Fruit fly (Drosophila melanogaster) whole organism, embryonic: Measurements from ENCODE around the gene ebi.

Experiments
- Antp ChIP-seq: fragments of 200-800 bp; sonication (Bioruptor generic); optimal IDR thresholded peaks from 3 replicates; lab custom pipeline; 2016; ENCODE audit warnings: missing biosample characterization, missing genetic modification characterization
- Atf3 ChIP-seq: fragments of 200-800 bp; sonication (Bioruptor generic); optimal IDR thresholded peaks from 3 replicates; lab custom pipeline; 2016; ENCODE audit warnings: missing biosample characterization, missing genetic modification characterization
- Bgb ChIP-seq: fragments of 200-800 bp; sonication (Bioruptor generic); IDR thresholded peaks from 2 replicates; pipeline ENCODE4 v1.3.6; 2022; ENCODE audit warnings: missing biosample characterization, missing genetic modification characterization; ENCODE audit not compliant: partially characterized antibody
- CG10654 ChIP-seq: fragments of 200-800 bp; sonication (Bioruptor generic); optimal IDR thresholded peaks from 2 replicates; lab custom pipeline; 2016; ENCODE audit warnings: missing biosample characterization, missing genetic modification characterization
- CG16813 ChIP-seq: fragments of 200-800 bp; sonication (Bioruptor generic); IDR thresholded peaks from 3 replicates; pipeline ENCODE4 v1.3.6; 2022; ENCODE audit warnings: missing biosample characterization, missing genetic modification characterization; ENCODE audit not compliant: partially characterized antibody
- CG18476 ChIP-seq: fragments of 200-800 bp; sonication (Bioruptor generic); optimal IDR thresholded peaks from 2 replicates; lab custom pipeline; 2016; ENCODE audit warnings: missing biosample characterization, mild to moderate bottlenecking, missing genetic modification characterization
- CG2202 ChIP-seq: fragments of 200-800 bp; sonication (Bioruptor generic); optimal IDR thresholded peaks from 2 replicates; lab custom pipeline; 2018; ENCODE audit warnings: missing biosample characterization, mild to moderate bottlenecking, missing genetic modification characterization
- CG31224 ChIP-seq: fragments of 200-800 bp; sonication (Bioruptor generic); IDR thresholded peaks from 2 replicates; pipeline ENCODE4 v1.3.6; 2022; ENCODE audit warnings: missing biosample characterization, missing genetic modification characterization
- CG3726 ChIP-seq: fragments of 200-800 bp; sonication (Bioruptor generic); IDR thresholded peaks from 3 replicates; pipeline ENCODE4, ENCODE4 v1.3.6; 2022; ENCODE audit warnings: missing biosample characterization, missing genetic modification characterization
- CG43689 ChIP-seq: fragments of 200-800 bp; sonication (Bioruptor generic); IDR thresholded peaks from 2 replicates; pipeline ENCODE4 v1.3.6; 2022; ENCODE audit warnings: missing biosample characterization, missing genetic modification characterization
- CG4820 ChIP-seq: fragments of 200-800 bp; sonication (Bioruptor generic); optimal IDR thresholded peaks from 3 replicates; lab custom pipeline; 2016; ENCODE audit warnings: missing biosample characterization, missing genetic modification characterization
- CG8924 ChIP-seq: fragments of 200-800 bp; optimal IDR thresholded peaks from 3 replicates; lab custom pipeline; 2019; ENCODE audit warnings: missing biosample characterization, mild to moderate bottlenecking, missing genetic modification characterization, moderate library complexity
- CG9609 ChIP-seq: fragments of 200-800 bp; sonication (Bioruptor generic); optimal IDR thresholded peaks from 3 replicates; lab custom pipeline; 2016; ENCODE audit warnings: missing biosample characterization, missing genetic modification characterization
- CkIIα-i1 ChIP-seq: fragments of 200-800 bp; sonication (Bioruptor generic); IDR thresholded peaks from 2 replicates; pipeline ENCODE4 v1.3.6; 2022; ENCODE audit warnings: missing biosample characterization, missing genetic modification characterization
- Dad ChIP-seq: fragments of 200-800 bp; sonication (Bioruptor generic); optimal IDR thresholded peaks from 3 replicates; lab custom pipeline; 2016; ENCODE audit warnings: missing biosample characterization, missing genetic modification characterization
- Dll ChIP-seq: fragments of 200-800 bp; sonication (Bioruptor generic); IDR thresholded peaks from 4 replicates; pipeline ENCODE4 v1.3.6; 2022; ENCODE audit warnings: missing biosample characterization, missing genetic modification characterization; ENCODE audit not compliant: partially characterized antibody
- Fer3 ChIP-seq: fragments of 200-800 bp; sonication (Bioruptor generic); optimal IDR thresholded peaks from 2 replicates; lab custom pipeline; 2018; ENCODE audit warnings: missing biosample characterization, mild to moderate bottlenecking, missing genetic modification characterization, moderate library complexity
- Hr3 ChIP-seq: fragments of 200-800 bp; sonication (Bioruptor generic); optimal IDR thresholded peaks from 3 replicates; lab custom pipeline; 2016; ENCODE audit warnings: missing biosample characterization, missing genetic modification characterization
- Jarid2 ChIP-seq: fragments of 200-800 bp; sonication (Bioruptor generic); optimal IDR thresholded peaks from 3 replicates; lab custom pipeline; 2017; ENCODE audit warnings: mild to moderate bottlenecking, missing biosample characterization, missing genetic modification reagents, missing genetic modification characterization
- Kr ChIP-seq: fragments of 200-800 bp; sonication (Bioruptor generic); optimal IDR thresholded peaks from 2 replicates; lab custom pipeline; 2017; ENCODE audit warnings: missing biosample characterization, mild to moderate bottlenecking, missing genetic modification characterization
- MBD-R2 ChIP-seq: fragments of 200-800 bp; sonication (Bioruptor generic); IDR thresholded peaks from 2 replicates; pipeline ENCODE4 v1.3.6; 2022; ENCODE audit warnings: missing biosample characterization, missing genetic modification characterization
- NC2α ChIP-seq: fragments of 200-800 bp; sonication (Bioruptor generic); optimal IDR thresholded peaks from 2 replicates; lab custom pipeline; 2016; ENCODE audit warnings: missing biosample characterization, missing genetic modification characterization
- Nf-YA ChIP-seq: fragments of 200-800 bp; sonication (Bioruptor generic); IDR thresholded peaks from 2 replicates; pipeline ENCODE4 v1.3.6; 2022; ENCODE audit warnings: missing biosample characterization, missing genetic modification characterization
- Rfx ChIP-seq: fragments of 200-800 bp; sonication (Bioruptor generic); IDR thresholded peaks from 2 replicates; pipeline ENCODE4 v1.3.6; 2022; ENCODE audit warnings: missing biosample characterization, missing genetic modification characterization
- Sox100B ChIP-seq: fragments of 200-800 bp; sonication (Bioruptor generic); optimal IDR thresholded peaks from 3 replicates; lab custom pipeline; 2018; ENCODE audit warnings: missing biosample characterization, mild to moderate bottlenecking, missing genetic modification characterization
- al ChIP-seq: fragments of 200-800 bp; sonication (Bioruptor generic); IDR thresholded peaks from 2 replicates; pipeline ENCODE4 v1.3.6; 2022; ENCODE audit warnings: missing biosample characterization, missing genetic modification characterization
- amos ChIP-seq: fragments of 200-800 bp; sonication (Bioruptor generic); IDR thresholded peaks from 2 replicates; pipeline ENCODE4 v1.3.6; 2022; ENCODE audit warnings: missing biosample characterization, missing genetic modification characterization; ENCODE audit not compliant: partially characterized antibody
- ase ChIP-seq: fragments of 200-800 bp; sonication (Bioruptor generic); IDR thresholded peaks from 3 replicates; pipeline ENCODE4 v1.3.6; 2022; ENCODE audit warnings: missing biosample characterization, missing genetic modification characterization
- bsh ChIP-seq, 2 experiments: fragments of 200-800 bp; sonication (Bioruptor generic); optimal IDR thresholded peaks; 2 replicates each; lab custom pipeline; 2017 to 2018; ENCODE audit warnings: mild to moderate bottlenecking in 2 of 2, missing biosample characterization in 2 of 2, missing genetic modification characterization in 2 of 2, moderate library complexity in 1 of 2
- chn ChIP-seq: fragments of 200-800 bp; sonication (Bioruptor generic); optimal IDR thresholded peaks from 2 replicates; lab custom pipeline; 2016; ENCODE audit warnings: missing biosample characterization, missing genetic modification characterization
- croc ChIP-seq: fragments of 200-800 bp; sonication (Bioruptor generic); conservative IDR thresholded peaks from 3 replicates; pipeline ENCODE4 v1.3.6; 2022; ENCODE audit warnings: missing biosample characterization, missing genetic modification characterization
- dmrt99B ChIP-seq: fragments of 200-800 bp; sonication (Bioruptor generic); optimal IDR thresholded peaks from 2 replicates; lab custom pipeline; 2018; ENCODE audit warnings: missing biosample characterization, mild to moderate bottlenecking, missing genetic modification characterization, moderate library complexity
- en ChIP-seq: fragments of 200-800 bp; sonication (Bioruptor generic); optimal IDR thresholded peaks from 2 replicates; lab custom pipeline; 2016; ENCODE audit warnings: missing biosample characterization, missing genetic modification characterization
- fd96Cb ChIP-seq: fragments of 200-800 bp; sonication (Bioruptor generic); optimal IDR thresholded peaks from 2 replicates; lab custom pipeline; 2018; ENCODE audit warnings: missing biosample characterization, mild to moderate bottlenecking, missing genetic modification characterization, moderate library complexity
- ftz-f1 ChIP-seq: fragments of 200-800 bp; sonication (Bioruptor generic); optimal IDR thresholded peaks from 2 replicates; lab custom pipeline; 2016; ENCODE audit warnings: missing biosample characterization, missing genetic modification characterization
- gcm2 ChIP-seq: fragments of 200-800 bp; sonication (Bioruptor generic); optimal IDR thresholded peaks from 2 replicates; lab custom pipeline; 2016; ENCODE audit warnings: missing biosample characterization, missing genetic modification characterization
- grn ChIP-seq: fragments of 200-800 bp; sonication (Bioruptor generic); optimal IDR thresholded peaks from 3 replicates; lab custom pipeline; 2017; ENCODE audit warnings: missing biosample characterization, missing genetic modification characterization
- gro ChIP-seq: fragments of 200-800 bp; sonication (Bioruptor generic); optimal IDR thresholded peaks from 2 replicates; lab custom pipeline; 2016; ENCODE audit warnings: missing biosample characterization, missing genetic modification characterization
- hbn ChIP-seq: fragments of 200-800 bp; sonication (Bioruptor generic); IDR thresholded peaks from 2 replicates; pipeline ENCODE4 v1.3.6; 2022; ENCODE audit warnings: missing biosample characterization, missing genetic modification characterization; ENCODE audit not compliant: partially characterized antibody
- jigr1 ChIP-seq: fragments of 200-800 bp; sonication (Bioruptor generic); IDR thresholded peaks from 3 replicates; pipeline ENCODE4 v1.3.6; 2022; ENCODE audit warnings: missing biosample characterization, missing genetic modification characterization
- kni ChIP-seq: fragments of 200-800 bp; sonication (Bioruptor generic); optimal IDR thresholded peaks from 3 replicates; lab custom pipeline; 2017; ENCODE audit warnings: mild to moderate bottlenecking, missing biosample characterization, missing genetic modification reagents, missing genetic modification characterization
- pan ChIP-seq, 4 experiments: fragments of >200 bp in 3 of 4; fragments of 200-800 bp in 1 of 4; sonication (Bioruptor generic) in 1 of 4; optimal IDR thresholded peaks in 3 of 4; IDR thresholded peaks in 1 of 4; 2 replicates each; pipeline versions ENCODE4 v1.3.6 to Lab custom; 2017 to 2022; ENCODE audit warnings: missing biosample characterization in 2 of 4, missing genetic modification characterization in 2 of 4, mixed read lengths in 1 of 4
- pfk ChIP-seq: fragments of 200-800 bp; sonication (Bioruptor generic); optimal IDR thresholded peaks from 2 replicates; lab custom pipeline; 2018; ENCODE audit warnings: missing biosample characterization, mild to moderate bottlenecking, missing genetic modification characterization, moderate library complexity
- pros ChIP-seq: fragments of 200-800 bp; sonication (Bioruptor generic); optimal IDR thresholded peaks from 3 replicates; lab custom pipeline; 2019; ENCODE audit warnings: missing biosample characterization, mild to moderate bottlenecking, missing genetic modification characterization, moderate library complexity
- pzg ChIP-seq: fragments of 200-800 bp; sonication (Bioruptor generic); optimal IDR thresholded peaks from 3 replicates; lab custom pipeline; 2018; ENCODE audit warnings: missing biosample characterization, mild to moderate bottlenecking, missing genetic modification characterization, moderate library complexity
- sd ChIP-seq: fragments of 200-800 bp; sonication (Bioruptor generic); optimal IDR thresholded peaks from 3 replicates; lab custom pipeline; 2018; ENCODE audit warnings: missing biosample characterization, mild to moderate bottlenecking, missing genetic modification characterization, moderate library complexity
- sens-2 ChIP-seq: fragments of 200-800 bp; sonication (Bioruptor generic); IDR thresholded peaks from 2 replicates; pipeline ENCODE4 v1.3.6; 2022; ENCODE audit warnings: missing biosample characterization, missing genetic modification characterization
- trem ChIP-seq: fragments of 200-800 bp; optimal IDR thresholded peaks from 3 replicates; lab custom pipeline; 2019; ENCODE audit warnings: missing biosample characterization, mild to moderate bottlenecking, missing genetic modification characterization, moderate library complexity
- usp ChIP-seq: fragments of >200 bp; optimal IDR thresholded peaks from 2 replicates; lab custom pipeline; 2017; ENCODE audit warnings: missing biosample characterization, missing genetic modification characterization

ebi gene

DNA sequence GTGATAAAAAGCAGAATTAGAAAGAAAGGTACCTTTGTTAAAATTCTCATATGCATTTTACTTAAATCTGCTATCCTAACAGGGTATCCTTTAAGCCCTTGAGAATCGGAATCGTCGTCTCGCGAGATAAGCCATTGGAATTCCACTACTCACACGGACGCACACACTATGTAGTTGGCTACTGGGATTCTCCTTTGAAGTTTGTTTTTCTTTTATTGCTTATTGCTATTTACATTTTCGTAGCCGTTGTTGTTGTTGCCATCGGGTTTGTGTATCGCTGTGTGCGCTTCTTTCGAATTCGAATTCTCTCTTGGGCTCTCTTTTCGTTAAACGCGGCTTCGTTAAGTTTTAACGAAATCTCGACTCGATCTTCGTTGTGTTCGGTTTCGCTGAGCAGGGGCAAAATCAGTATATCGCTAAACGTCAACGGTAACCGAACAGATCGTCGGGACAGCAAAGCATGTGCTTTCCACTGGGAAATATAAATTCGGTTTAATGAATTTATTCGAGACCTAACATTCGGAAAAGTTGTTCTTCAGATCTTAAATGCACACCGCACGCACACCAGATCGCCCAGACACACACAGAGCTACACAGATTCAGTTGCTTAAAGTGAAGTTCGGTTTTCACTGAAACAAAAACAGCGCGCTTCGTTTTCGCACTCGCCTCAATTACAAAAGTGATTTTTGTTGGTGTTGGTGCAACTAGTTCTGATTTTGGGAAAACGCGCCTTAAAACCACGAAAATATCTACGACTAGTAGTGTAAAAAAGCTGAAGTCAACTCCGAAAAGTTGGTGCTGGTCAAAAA is 16.2 kb downstream of the ebi start, which contains the start of gene ex (continued):
- no peak for TF ChIP-seq CG16813
- peak; percentile 84 for TF ChIP-seq CG8924 (tag; lab: Kevin White, UChicago)
- TF ChIP-seq al (GFP tag; lab: Robert Waterston, UW) = no peak
- TF ChIP-seq grn (GFP tag; lab: Kevin White, UChicago) = peak; percentile 33
- TF ChIP-seq Hr3 (GFP tag; lab: Kevin White, UChicago) = no peak
- no peak for TF ChIP-seq Dll (GFP tag; lab: Robert Waterston, UW)
- TF ChIP-seq Nf-YA (GFP tag; lab: Robert Waterston, UW) = 0 out of 2 replicates have a peak, but pooled peaks have one; percentile 26
- no peak for TF ChIP-seq pzg (GFP tag; lab: Kevin White, UChicago)
- TF ChIP-seq ase = no peak
- TF ChIP-seq CG43689 (GFP tag; lab: Robert Waterston, UW) = no peak
- no peak for TF ChIP-seq CG31224 (GFP tag; lab: Robert Waterston, UW)
- TF ChIP-seq Atf3 = no peak
- TF ChIP-seq jigr1 (GFP tag; lab: Robert Waterston, UW) = no peak
- peak; percentile 54 for TF ChIP-seq Fer3 (tag; lab: Kevin White, UChicago)
- TF ChIP-seq dmrt99B (tag; lab: Kevin White, UChicago) = peak; percentile 33
- no peak for TF ChIP-seq CG4820 (GFP tag; lab: Kevin White, UChicago)
- no peak for TF ChIP-seq fd96Cb
- no peak; the same call in 1 of the 2 replicates for TF ChIP-seq MBD-R2 (GFP tag; lab: Robert Waterston, UW)
- TF ChIP-seq sd (tag; lab: Kevin White, UChicago) = peak; percentile 67
- TF ChIP-seq Sox100B (GFP tag; lab: Kevin White, UChicago) = peak; percentile 54
- peak; percentile 63 to 66 for TF ChIP-seq bsh (GFP tag; optimal IDR thresholded peaks at IDR 0.05; lab: Kevin White, UChicago)
- no peak for TF ChIP-seq chn (GFP tag; lab: Kevin White, UChicago)
- TF ChIP-seq Dad = no peak
- peak; percentile 9 for TF ChIP-seq CG10654 (GFP tag; lab: Kevin White, UChicago)
- TF ChIP-seq croc (GFP tag; lab: Robert Waterston, UW) = no peak
- no peak for TF ChIP-seq NC2α (GFP tag; lab: Kevin White, UChicago)
- TF ChIP-seq gro = no peak
- TF ChIP-seq pan (optimal IDR thresholded peaks at IDR 0.05; lab: Kevin White, UChicago) = no peak
- TF ChIP-seq pan (GFP tag; optimal IDR thresholded peaks at IDR 0.05 in 1 of 2, IDR thresholded peaks at IDR 0.05 in 1 of 2) = peak in 1 of 2 experiments; percentile 61
- TF ChIP-seq kni (GFP tag; lab: Kevin White, UChicago) = peak; percentile 76
- TF ChIP-seq pros (GFP tag; lab: Kevin White, UChicago) = peak; percentile 74
- TF ChIP-seq CG9609 (GFP tag; lab: Kevin White, UChicago) = no peak
- peak; percentile 7 for TF ChIP-seq en (GFP tag; lab: Kevin White, UChicago)
- no peak for TF ChIP-seq Antp (GFP tag; lab: Kevin White, UChicago)
- peak; percentile 70 for TF ChIP-seq CG2202
- TF ChIP-seq amos (GFP tag; lab: Robert Waterston, UW) = peak; percentile 24; the same call in 1 of the 2 replicates
- no peak for TF ChIP-seq gcm2 (GFP tag; lab: Kevin White, UChicago)
- no peak; the same call in 1 of the 2 replicates for TF ChIP-seq hbn
- TF ChIP-seq ftz-f1 = no peak
- no peak for TF ChIP-seq sens-2 (GFP tag; lab: Robert Waterston, UW)
- TF ChIP-seq Kr (GFP tag; lab: Kevin White, UChicago) = peak; percentile 60
- TF ChIP-seq CG18476 (GFP tag; lab: Kevin White, UChicago) = no peak
- no peak for TF ChIP-seq CG3726 (GFP tag; lab: Robert Waterston, UW)
- no peak for TF ChIP-seq Bgb (GFP tag; lab: Robert Waterston, UW)
- TF ChIP-seq CkIIα-i1 (GFP tag; lab: Robert Waterston, UW) = no peak
- TF ChIP-seq pfk (GFP tag; lab: Kevin White, UChicago) = peak; percentile 66
- TF ChIP-seq trem = peak; percentile 30
- peak; percentile 96 for TF ChIP-seq Jarid2
- no peak for TF ChIP-seq Rfx
- no peak for TF ChIP-seq usp (GFP tag; lab: Kevin White, UChicago)
